Worm (Caenorhabditis elegans) whole organism, early embryonic: Measurements from ENCODE around the gene C32B5.18.

Experiments used
- F13C5.2 ChIP-seq: sonication (generic microtip); optimal IDR thresholded peaks from 2 replicates; lab custom pipeline; 2017; ENCODE audit warnings: mild to moderate bottlenecking, missing genetic modification characterization, inconsistent platforms, missing compliant biosample characterization
- ama-1 ChIP-seq: fragments of 150-350 bp; optimal IDR thresholded peaks from 2 replicates; lab custom pipeline; 2014
- ceh-13 ChIP-seq: fragments of 200-800 bp; sonication (Bioruptor generic); optimal IDR thresholded peaks from 2 replicates; lab custom pipeline; 2018; ENCODE audit warnings: mild to moderate bottlenecking, missing genetic modification characterization, missing compliant biosample characterization
- ceh-36 ChIP-seq: sonication (generic microtip); optimal IDR thresholded peaks from 2 replicates; lab custom pipeline; 2016; ENCODE audit warnings: missing genetic modification characterization, inconsistent platforms, missing compliant biosample characterization
- hmbx-1 ChIP-seq: sonication (generic microtip); optimal IDR thresholded peaks from 2 replicates; lab custom pipeline; 2016; ENCODE audit warnings: mild to moderate bottlenecking, missing genetic modification characterization, missing compliant biosample characterization
- hmg-4 ChIP-seq: fragments of 200-800 bp; sonication (Bioruptor generic); optimal IDR thresholded peaks from 2 replicates; lab custom pipeline; 2018; ENCODE audit warnings: mild to moderate bottlenecking, missing genetic modification characterization, missing compliant biosample characterization
- sea-1 ChIP-seq: fragments of 200-800 bp; sonication (Bioruptor generic); conservative IDR thresholded peaks from 2 replicates; pipeline ENCODE4 v1.3.6; 2022; ENCODE audit warnings: missing genetic modification characterization, missing compliant biosample characterization
- tbx-11 ChIP-seq: fragments of 200-800 bp; sonication (Bioruptor generic); IDR thresholded peaks from 2 replicates; pipeline ENCODE4 v1.3.6; 2022; ENCODE audit warnings: missing genetic modification characterization, missing compliant biosample characterization

ce11 chrII:932718-933117 lies 27.6 kb upstream of the C32B5.18 start, which contains the start of gene acs-15:
- no peak for TF ChIP-seq tbx-11
- no peak for TF ChIP-seq ama-1 (lab: Kevin White, UChicago)
- no peak for TF ChIP-seq ceh-13 (GFP tag; lab: Kevin White, UChicago)
- TF ChIP-seq F13C5.2 (tag; lab: Kevin White, UChicago), result no peak
- TF ChIP-seq ceh-36, result no peak
- TF ChIP-seq hmg-4, result no peak
- TF ChIP-seq sea-1 (GFP tag; lab: Robert Waterston, UW), result no peak
- TF ChIP-seq hmbx-1, result no peak
